Fruit fly (Drosophila melanogaster) S2 (cell line): Measurements from ENCODE around the gene fabp.

Experiments used
- CG8478 ChIP-seq: fragments of >200 bp; optimal IDR thresholded peaks from 2 replicates; lab custom pipeline; 2018
- CTCF ChIP-seq, 2 experiments: fragments of >200 bp; optimal IDR thresholded peaks; 2 replicates each; lab custom pipeline; 2018

DNA sequence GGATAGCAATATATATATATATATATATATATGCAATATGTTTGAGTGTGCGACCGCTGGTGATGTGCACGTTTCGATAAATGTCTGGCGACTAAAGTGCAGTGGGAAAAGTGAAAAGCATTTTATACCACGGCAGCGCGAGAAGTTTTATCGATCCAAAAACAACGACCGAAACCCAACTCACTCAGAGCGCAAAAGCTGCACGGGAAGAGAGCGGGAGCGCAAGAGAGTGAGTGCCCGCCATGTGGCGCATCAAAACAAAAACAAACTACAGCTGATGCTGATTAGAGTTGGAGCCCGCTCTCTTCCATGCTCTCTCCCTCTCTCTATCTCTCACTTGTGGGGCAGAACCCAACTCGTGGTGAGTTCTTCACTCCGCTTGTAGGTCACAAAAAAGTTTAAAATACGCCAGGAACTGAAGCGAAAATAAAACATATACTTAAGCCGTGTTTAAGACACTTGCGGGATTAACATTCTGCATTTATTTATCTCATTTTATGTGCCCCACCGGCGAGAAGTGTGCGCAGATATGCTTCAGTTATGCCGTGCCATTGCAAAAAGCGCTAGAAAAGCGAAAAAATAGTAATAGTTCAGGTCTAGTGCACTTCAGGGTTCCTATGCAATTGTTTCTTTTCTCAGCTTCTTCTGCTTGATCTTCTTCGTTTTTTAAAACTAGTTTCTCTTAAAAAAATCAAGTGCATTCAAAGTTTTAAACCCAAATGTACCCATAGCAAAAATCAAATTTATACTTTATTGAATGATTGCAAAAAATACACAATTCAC lies 38.0 kb upstream of the fabp start:
- no peak for TF ChIP-seq CTCF (optimal IDR thresholded peaks at IDR 0.05; lab: Kevin White, UChicago)
- TF ChIP-seq CG8478 (lab: Kevin White, UChicago) = no peak
